Worm (Caenorhabditis elegans) whole organism, late embryonic: ENCODE measurements around the gene scb-1.

Experiments used
- K02D7.2 ChIP-seq: sonication (generic microtip); optimal IDR thresholded peaks from 2 replicates; lab custom pipeline; 2017; ENCODE audit warnings: mild to moderate bottlenecking, missing genetic modification characterization, missing compliant biosample characterization
- K09A11.1 ChIP-seq: sonication (generic microtip); optimal IDR thresholded peaks from 2 replicates; lab custom pipeline; 2017; ENCODE audit warnings: antibody characterized with exemption, mild to moderate bottlenecking, missing genetic modification characterization, missing compliant biosample characterization; ENCODE audit not compliant: insufficient read depth
- Y22D7AL.16 ChIP-seq: sonication (generic microtip); optimal IDR thresholded peaks from 2 replicates; lab custom pipeline; 2016; ENCODE audit warnings: missing genetic modification characterization, missing compliant biosample characterization
- ceh-18 ChIP-seq: sonication (generic microtip); optimal IDR thresholded peaks from 2 replicates; lab custom pipeline; 2016; ENCODE audit warnings: missing genetic modification characterization, missing compliant biosample characterization
- ceh-2 ChIP-seq: sonication (generic microtip); optimal IDR thresholded peaks from 2 replicates; lab custom pipeline; 2016; ENCODE audit warnings: missing genotype, missing genetic modification characterization, missing compliant biosample characterization
- ceh-22 ChIP-seq: sonication (generic microtip); optimal IDR thresholded peaks from 2 replicates; lab custom pipeline; 2017; ENCODE audit warnings: missing biosample characterization, missing genetic modification characterization
- ceh-24 ChIP-seq: sonication (generic microtip); optimal IDR thresholded peaks from 2 replicates; lab custom pipeline; 2016; ENCODE audit warnings: mild to moderate bottlenecking, missing genetic modification characterization, missing compliant biosample characterization
- ceh-30 ChIP-seq: fragments of 150-350 bp; optimal IDR thresholded peaks from 2 replicates; lab custom pipeline; 2014; ENCODE audit warnings: missing biosample characterization, missing genetic modification characterization
- ceh-31 ChIP-seq: sonication (generic microtip); optimal IDR thresholded peaks from 2 replicates; lab custom pipeline; 2016; ENCODE audit warnings: missing genetic modification characterization, missing compliant biosample characterization
- ceh-34 ChIP-seq: sonication (generic microtip); optimal IDR thresholded peaks from 2 replicates; lab custom pipeline; 2016; ENCODE audit warnings: mild to moderate bottlenecking, missing genetic modification characterization, missing compliant biosample characterization
- ceh-48 ChIP-seq: sonication (generic microtip); optimal IDR thresholded peaks from 2 replicates; lab custom pipeline; 2016; ENCODE audit warnings: missing genetic modification characterization, inconsistent platforms, missing compliant biosample characterization
- ceh-9 ChIP-seq: sonication (generic microtip); optimal IDR thresholded peaks from 2 replicates; lab custom pipeline; 2016; ENCODE audit warnings: mild to moderate bottlenecking, missing genetic modification characterization, inconsistent platforms, missing compliant biosample characterization
- che-1 ChIP-seq: sonication (generic microtip); optimal IDR thresholded peaks from 2 replicates; lab custom pipeline; 2016; ENCODE audit warnings: mild to moderate bottlenecking, missing genetic modification characterization, missing compliant biosample characterization
- elt-4 ChIP-seq: sonication (generic microtip); optimal IDR thresholded peaks from 2 replicates; lab custom pipeline; 2016; ENCODE audit warnings: missing genetic modification characterization, missing compliant biosample characterization
- ets-4 ChIP-seq: sonication (generic microtip); optimal IDR thresholded peaks from 2 replicates; lab custom pipeline; 2016; ENCODE audit warnings: missing genetic modification characterization, missing compliant biosample characterization
- fax-1 ChIP-seq: sonication (generic microtip); optimal IDR thresholded peaks from 2 replicates; lab custom pipeline; 2016; ENCODE audit warnings: missing genotype, missing genetic modification characterization, missing compliant biosample characterization
- hlh-15 ChIP-seq: sonication (generic microtip); optimal IDR thresholded peaks from 2 replicates; lab custom pipeline; 2016; ENCODE audit warnings: missing genetic modification characterization, missing compliant biosample characterization
- hlh-6 ChIP-seq: sonication (generic microtip); optimal IDR thresholded peaks from 2 replicates; lab custom pipeline; 2016; ENCODE audit warnings: missing genotype, missing genetic modification characterization, missing compliant biosample characterization
- madf-2 ChIP-seq: sonication (generic microtip); optimal IDR thresholded peaks from 2 replicates; lab custom pipeline; 2017; ENCODE audit warnings: missing genetic modification characterization, missing compliant biosample characterization
- nhr-11 ChIP-seq: fragments of 150-350 bp; optimal IDR thresholded peaks from 2 replicates; lab custom pipeline; 2014; ENCODE audit warnings: missing biosample characterization, missing genetic modification characterization
- npax-4 ChIP-seq: sonication (generic microtip); optimal IDR thresholded peaks from 2 replicates; lab custom pipeline; 2016; ENCODE audit warnings: missing genetic modification characterization, missing compliant biosample characterization
- pax-1 ChIP-seq: fragments of 150-350 bp; optimal IDR thresholded peaks from 2 replicates; lab custom pipeline; 2014; ENCODE audit warnings: missing biosample characterization, missing genetic modification characterization
- pqm-1 ChIP-seq: sonication (generic microtip); optimal IDR thresholded peaks from 2 replicates; lab custom pipeline; 2016; ENCODE audit warnings: missing genetic modification characterization, missing compliant biosample characterization
- rnt-1 ChIP-seq: sonication (generic microtip); optimal IDR thresholded peaks from 2 replicates; lab custom pipeline; 2016; ENCODE audit warnings: missing genetic modification characterization, missing compliant biosample characterization
- sdc-2 ChIP-seq: sonication (generic microtip); optimal IDR thresholded peaks from 2 replicates; lab custom pipeline; 2016; ENCODE audit warnings: missing genotype, missing genetic modification characterization, missing compliant biosample characterization
- sox-2 ChIP-seq: fragments of 200-800 bp; sonication (Bioruptor generic); IDR thresholded peaks from 2 replicates; pipeline ENCODE4 v1.3.6; 2022; ENCODE audit warnings: missing genetic modification reagents, missing genetic modification characterization, missing compliant biosample characterization
- syd-9 ChIP-seq: sonication (generic microtip); optimal IDR thresholded peaks from 2 replicates; lab custom pipeline; 2016; ENCODE audit warnings: mild to moderate bottlenecking, missing genetic modification characterization, moderate library complexity, missing compliant biosample characterization
- tbx-2 ChIP-seq: sonication (generic microtip); optimal IDR thresholded peaks from 2 replicates; lab custom pipeline; 2016; ENCODE audit warnings: missing genetic modification characterization, missing compliant biosample characterization
- unc-3 ChIP-seq, 2 experiments: fragments of 200-800 bp in 1 of 2; sonication (Bioruptor generic) in 1 of 2; sonication (generic microtip) in 1 of 2; conservative IDR thresholded peaks in 1 of 2; optimal IDR thresholded peaks in 1 of 2; 2 replicates each; pipeline versions ENCODE4 v1.3.6 to Lab custom; 2016 to 2022; ENCODE audit warnings: missing compliant biosample characterization in 2 of 2, missing genetic modification characterization in 2 of 2, missing genetic modification reagents in 1 of 2
- unc-42 ChIP-seq: sonication (generic microtip); optimal IDR thresholded peaks from 2 replicates; lab custom pipeline; 2016; ENCODE audit warnings: missing genotype, missing genetic modification characterization, missing compliant biosample characterization
- unc-55 ChIP-seq: sonication (generic microtip); optimal IDR thresholded peaks from 2 replicates; lab custom pipeline; 2017; ENCODE audit warnings: missing biosample characterization, missing genetic modification reagents, missing genetic modification characterization
- unc-86 ChIP-seq: sonication (generic microtip); optimal IDR thresholded peaks from 2 replicates; lab custom pipeline; 2016; ENCODE audit warnings: missing genetic modification characterization, missing compliant biosample characterization

Gene scb-1

ce11 chrV:11146958-11147779 is 27.7 kb upstream of the scb-1 start, which contains the start of the genes T19C4.24 and nlp-33:
T19C4.24 (minus strand) TSS chrV:11147008.
nlp-33 (plus strand) TSS chrV:11147346.
- TF ChIP-seq ceh-22 (tag; lab: Kevin White, UChicago) (no peak), ceh-24 (no peak), unc-3 (GFP tag; conservative IDR thresholded peaks at IDR 0.05; lab: Robert Waterston, UW) (no peak), unc-3 (tag; optimal IDR thresholded peaks at IDR 0.05; lab: Kevin White, UChicago) (no peak), ceh-9 (no peak), tbx-2 (tag; lab: Kevin White, UChicago) (no peak), ceh-31 (tag; lab: Kevin White, UChicago) (no peak), ceh-30 (tag; lab: Kevin White, UChicago) (no peak), sdc-2 (tag; lab: Kevin White, UChicago) (no peak), madf-2 (tag; lab: Kevin White, UChicago) (no peak), rnt-1 (tag; lab: Kevin White, UChicago) (no peak), K02D7.2 (tag; lab: Kevin White, UChicago) (no peak)

ce11 chrV:11144694-11145093 is 25.2 kb upstream of the scb-1 start, which contains the start of gene C06H2.7:
C06H2.7 (minus strand) TSS chrV:11144794.
- TF ChIP-seq K02D7.2 (tag; lab: Kevin White, UChicago) (no peak), sox-2 (GFP tag; lab: Robert Waterston, UW) (no peak), nhr-11 (no peak), unc-42 (tag; lab: Kevin White, UChicago) (no peak), syd-9 (tag; lab: Kevin White, UChicago) (no peak)
- TF ChIP-seq, all 69 proteins: peak for 0

ce11 chrV:11141179-11141578 is 21.7 kb upstream of the scb-1 start, which contains the start of gene folt-1:
folt-1 (plus strand) TSS chrV:11141479.
- TF ChIP-seq pqm-1 (tag; lab: Kevin White, UChicago): no peak
- no peak for TF ChIP-seq unc-55 (GFP tag; lab: Kevin White, UChicago)
- no peak for TF ChIP-seq ets-4 (tag; lab: Kevin White, UChicago)
- no peak for TF ChIP-seq ceh-34 (tag; lab: Kevin White, UChicago)
- TF ChIP-seq ceh-24: no peak
- TF ChIP-seq hlh-15: no peak
- TF ChIP-seq npax-4 (tag; lab: Kevin White, UChicago): no peak
- TF ChIP-seq che-1 (tag; lab: Kevin White, UChicago): no peak
- TF ChIP-seq elt-4 (tag; lab: Kevin White, UChicago): no peak
- TF ChIP-seq unc-3 (GFP tag; conservative IDR thresholded peaks at IDR 0.05; lab: Robert Waterston, UW): no peak
- no peak for TF ChIP-seq unc-3 (tag; optimal IDR thresholded peaks at IDR 0.05; lab: Kevin White, UChicago)
- no peak for TF ChIP-seq Y22D7AL.16 (tag; lab: Kevin White, UChicago)
- no peak for TF ChIP-seq K02D7.2 (tag; lab: Kevin White, UChicago)
- no peak for TF ChIP-seq hlh-6 (tag; lab: Kevin White, UChicago)
- TF ChIP-seq nhr-11: no peak
- TF ChIP-seq ceh-22 (tag; lab: Kevin White, UChicago): no peak

- TF ChIP-seq sdc-2 (tag; lab: Kevin White, UChicago) (no peak), ceh-18 (tag; lab: Kevin White, UChicago) (peak; percentile 60), K02D7.2 (tag; lab: Kevin White, UChicago) (no peak), ceh-48 (tag; lab: Kevin White, UChicago) (no peak), hlh-6 (tag; lab: Kevin White, UChicago) (no peak), pax-1 (tag; lab: Kevin White, UChicago) (no peak), ceh-34 (tag; lab: Kevin White, UChicago) (no peak), unc-42 (tag; lab: Kevin White, UChicago) (peak; percentile 3), tbx-2 (tag; lab: Kevin White, UChicago) (no peak), madf-2 (tag; lab: Kevin White, UChicago) (no peak), fax-1 (tag; lab: Kevin White, UChicago) (no peak)
- TF ChIP-seq, all 69 proteins: peak for 2
Observed at ce11 chrV:11140326-11140725, 20.8 kb upstream of the scb-1 start.

ce11 chrV:11134296-11134695 is 14.8 kb upstream of the scb-1 start, which contains the start of gene glb-3:
glb-3 (plus strand) TSS chrV:11134596.
- TF ChIP-seq K09A11.1 (no peak), unc-86 (tag; lab: Kevin White, UChicago) (no peak), ceh-2 (tag; lab: Kevin White, UChicago) (no peak)
- TF ChIP-seq, all 69 proteins: peak for 0
